Worm (Caenorhabditis elegans) whole organism, late embryonic: ENCODE data around the gene F36G3.3.

Experiments used
- ahr-1 ChIP-seq: sonication (generic microtip); optimal IDR thresholded peaks from 2 replicates; lab custom pipeline; 2016; ENCODE audit warnings: missing genetic modification characterization, missing compliant biosample characterization
- pax-1 ChIP-seq: fragments of 150-350 bp; optimal IDR thresholded peaks from 2 replicates; lab custom pipeline; 2014; ENCODE audit warnings: missing biosample characterization, missing genetic modification characterization
- zip-5 ChIP-seq: sonication (generic microtip); optimal IDR thresholded peaks from 2 replicates; lab custom pipeline; 2016; ENCODE audit warnings: missing genetic modification characterization, missing compliant biosample characterization

DNA sequence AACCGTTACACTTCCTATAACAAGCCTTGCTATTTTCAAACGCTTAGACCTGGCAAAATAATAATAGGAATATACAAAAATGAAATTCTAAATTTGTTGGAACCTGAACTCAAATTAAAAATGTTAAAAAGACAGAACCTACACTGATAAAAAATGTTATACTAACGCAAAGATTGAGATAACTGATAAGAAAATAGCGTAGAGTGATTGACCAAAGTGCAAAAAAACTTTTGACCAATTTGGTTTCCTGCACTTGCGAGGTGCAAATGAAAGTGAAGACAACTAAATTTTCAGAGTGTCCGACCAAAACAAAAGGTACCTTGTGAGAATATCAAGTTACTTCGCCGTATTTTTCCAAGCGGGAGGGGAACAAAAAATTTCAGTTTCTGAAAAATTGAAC is 3.1 kb upstream of the F36G3.3 start:
- TF ChIP-seq pax-1 (tag; lab: Kevin White, UChicago) (no peak), zip-5 (tag; lab: Kevin White, UChicago) (no peak), ahr-1 (tag; lab: Kevin White, UChicago) (no peak)
